Worm (Caenorhabditis elegans): Measurements from ENCODE around the gene kcmf-1.

kcmf-1 gene

ce11 chrIII:7860885-7861284 lies 31.7 kb downstream of the kcmf-1 start, which contains the start of gene cuc-1:
Gene cuc-1, minus strand, starts transcription at chrIII:7860985.
- TF ChIP-seq elt-2 (tag; optimal IDR thresholded peaks at IDR 0.05) (peak; percentile 20), nhr-19 (GFP tag; conservative IDR thresholded peaks at IDR 0.05) (no peak)

DNA sequence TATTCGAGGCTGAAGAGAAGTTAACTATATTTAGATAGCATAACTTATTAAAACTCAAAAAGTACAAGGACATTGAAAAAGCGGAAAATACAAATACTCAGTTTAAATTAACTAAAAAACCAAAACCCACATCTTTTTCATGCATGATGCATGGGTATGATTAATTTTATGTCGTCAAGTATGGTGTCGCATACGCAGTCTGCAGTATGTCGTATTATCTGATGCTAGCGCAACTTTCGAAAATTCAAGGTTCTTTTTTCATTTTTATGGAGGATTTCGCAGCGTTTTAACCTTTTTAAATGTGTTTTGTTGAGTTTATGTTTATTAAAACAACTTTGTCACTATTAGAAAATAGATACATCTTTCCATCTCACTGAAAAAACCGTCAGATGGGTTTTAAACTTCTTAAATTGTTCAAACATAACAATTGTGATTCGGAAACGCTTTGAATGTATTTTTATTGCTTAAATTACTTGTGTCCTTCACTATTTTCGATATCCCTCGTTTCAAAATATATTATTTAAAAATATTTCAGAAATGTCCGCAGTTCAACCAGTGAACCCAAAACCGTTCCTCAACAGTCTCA lies 32.4 kb downstream of the kcmf-1 start, which contains the start of gene snr-5:
Gene snr-5, plus strand, starts transcription at position 536 of the 586 bp plus-strand sequence.
- no peak for TF ChIP-seq fkh-10 (GFP tag; optimal IDR thresholded peaks at IDR 0.05)
- TF ChIP-seq F16B12.6 (tag; optimal IDR thresholded peaks at IDR 0.05): peak; percentile 81
- TF ChIP-seq isw-1 (GFP tag; IDR thresholded peaks at IDR 0.05): no peak
- TF ChIP-seq Y116A8C.19 (tag; optimal IDR thresholded peaks at IDR 0.05; ENCODE audit: borderline replicate concordance): no peak
- TF ChIP-seq tbx-2 (tag; optimal IDR thresholded peaks at IDR 0.05): no peak
- TF ChIP-seq lsy-2 (tag; optimal IDR thresholded peaks at IDR 0.05): peak; percentile 19 to 65
- TF ChIP-seq lin-35 (GFP tag; optimal IDR thresholded peaks at IDR 0.05): peak; percentile 55 to 60
- no peak for TF ChIP-seq elt-2 (tag; optimal IDR thresholded peaks at IDR 0.05)
- TF ChIP-seq elt-3 (tag; optimal IDR thresholded peaks at IDR 0.05): no peak
- TF ChIP-seq nhr-19 (GFP tag; conservative IDR thresholded peaks at IDR 0.05): no peak
- TF ChIP-seq lir-3 (tag; optimal IDR thresholded peaks at IDR 0.05; ENCODE audit: poor library complexity): no peak
- TF ChIP-seq fkh-4 (tag; optimal IDR thresholded peaks at IDR 0.05; ENCODE audit: borderline replicate concordance): no peak
- TF ChIP-seq ceh-63 (GFP tag; optimal IDR thresholded peaks at IDR 0.05): no peak
- TF ChIP-seq ceh-88 (GFP tag; IDR thresholded peaks at IDR 0.05): no peak
- peak; percentile 35 for TF ChIP-seq blmp-1 (tag; optimal IDR thresholded peaks at IDR 0.05)
- TF ChIP-seq nhr-237 (tag; optimal IDR thresholded peaks at IDR 0.05): no peak
- TF ChIP-seq zag-1 (tag; optimal IDR thresholded peaks at IDR 0.05): no peak
- no peak for TF ChIP-seq ztf-11 (tag; optimal IDR thresholded peaks at IDR 0.05)
- TF ChIP-seq snu-23 (GFP tag; optimal IDR thresholded peaks at IDR 0.05): peak; percentile 39
- TF ChIP-seq nhr-76 (tag; optimal IDR thresholded peaks at IDR 0.05): no peak
- TF ChIP-seq skn-1 (tag; optimal IDR thresholded peaks at IDR 0.05): no peak
- TF ChIP-seq unc-130 (tag; optimal IDR thresholded peaks at IDR 0.05): no peak
- peak; percentile 32 to 64 (median 47) for TF ChIP-seq dpl-1 (GFP tag; optimal IDR thresholded peaks at IDR 0.05)
- no peak for TF ChIP-seq hlh-17 (GFP tag; optimal IDR thresholded peaks at IDR 0.05; ENCODE audit: borderline replicate concordance)
- TF ChIP-seq efl-1 (optimal IDR thresholded peaks at IDR 0.05): peak; percentile 35 to 57
- TF ChIP-seq efl-1 (GFP tag; optimal IDR thresholded peaks at IDR 0.05 in 1 of 2): peak; percentile 65 to 94
- no peak for TF ChIP-seq unc-62 (GFP tag; optimal IDR thresholded peaks at IDR 0.05)
- TF ChIP-seq lin-13 (GFP tag; optimal IDR thresholded peaks at IDR 0.05): no peak
- TF ChIP-seq rnt-1 (tag; optimal IDR thresholded peaks at IDR 0.05): peak; percentile 14
- peak in 1 of 3 experiments; percentile 11 for TF ChIP-seq ceh-82 (tag; optimal IDR thresholded peaks at IDR 0.05)
- no peak for TF ChIP-seq mep-1 (tag; optimal IDR thresholded peaks at IDR 0.05)
- TF ChIP-seq ets-5 (GFP tag; IDR thresholded peaks at IDR 0.05): no peak
- TF ChIP-seq nhr-47 (tag; optimal IDR thresholded peaks at IDR 0.05): no peak
- TF ChIP-seq nhr-71 (tag; optimal IDR thresholded peaks at IDR 0.05): peak; percentile 9
- TF ChIP-seq pag-3 (tag; optimal IDR thresholded peaks at IDR 0.05; ENCODE audit: borderline replicate concordance, insufficient read depth): no peak
- no peak for TF ChIP-seq fkh-8 (tag; optimal IDR thresholded peaks at IDR 0.05)

- TF ChIP-seq fkh-8 (tag; optimal IDR thresholded peaks at IDR 0.05): no peak
- no peak for TF ChIP-seq nhr-84 (tag; optimal IDR thresholded peaks at IDR 0.05)
- TF ChIP-seq efl-1 (optimal IDR thresholded peaks at IDR 0.05): no peak
- TF ChIP-seq efl-1 (GFP tag; optimal IDR thresholded peaks at IDR 0.05 in 1 of 2): no peak
- TF ChIP-seq zip-4 (GFP tag; optimal IDR thresholded peaks at IDR 0.05): no peak
- no peak for TF ChIP-seq nhr-90 (tag; optimal IDR thresholded peaks at IDR 0.05; ENCODE audit: poor library complexity)
- TF ChIP-seq Y116A8C.19 (tag; optimal IDR thresholded peaks at IDR 0.05; ENCODE audit: borderline replicate concordance): no peak
- TF ChIP-seq fkh-4 (tag; optimal IDR thresholded peaks at IDR 0.05; ENCODE audit: borderline replicate concordance): no peak
- no peak for TF ChIP-seq lin-15B (tag; optimal IDR thresholded peaks at IDR 0.05)
- TF ChIP-seq ceh-82 (tag; optimal IDR thresholded peaks at IDR 0.05): no peak
- no peak for TF ChIP-seq C04F5.9 (tag; optimal IDR thresholded peaks at IDR 0.05)
- TF ChIP-seq unc-62 (GFP tag; optimal IDR thresholded peaks at IDR 0.05): no peak
- TF ChIP-seq F16B12.6 (tag; optimal IDR thresholded peaks at IDR 0.05): no peak
- TF ChIP-seq ceh-90 (tag; optimal IDR thresholded peaks at IDR 0.05): no peak
- TF ChIP-seq snpc-4 (tag; optimal IDR thresholded peaks at IDR 0.05): no peak
- TF ChIP-seq unc-86 (tag; optimal IDR thresholded peaks at IDR 0.05): no peak
- TF ChIP-seq xbp-1 (tag; optimal IDR thresholded peaks at IDR 0.05): no peak
- no peak for TF ChIP-seq ztf-4 (tag; optimal IDR thresholded peaks at IDR 0.05)
These were observed 36.1 kb downstream of the kcmf-1 start, which contains the start of gene slc-17.3 for ce11 chrIII:7865238-7865761. Gene slc-17.3, minus strand, starts transcription at chrIII:7865288.
